Worm (Caenorhabditis elegans): ENCODE data around the gene fipr-4.
A peak's percentile ranks its signal among the peaks of the same experiment; 100 is the strongest.

The fipr-4 gene

ce11 chrV:10252682-10253081 lies 24.4 kb upstream of the fipr-4 start:
- TF ChIP-seq elt-4 (tag; optimal IDR thresholded peaks at IDR 0.05) (no peak), hlh-6 (tag; optimal IDR thresholded peaks at IDR 0.05) (no peak), hlh-8 (tag; optimal IDR thresholded peaks at IDR 0.05) (no peak), nhr-232 (tag; optimal IDR thresholded peaks at IDR 0.05) (no peak), pha-2 (tag; optimal IDR thresholded peaks at IDR 0.05) (no peak)

ce11 chrV:10249515-10249914 lies 21.3 kb upstream of the fipr-4 start:
- TF ChIP-seq ceh-34 (tag; optimal IDR thresholded peaks at IDR 0.05): no peak
- no peak for TF ChIP-seq lim-6 (tag; optimal IDR thresholded peaks at IDR 0.05)
- TF ChIP-seq ceh-22 (tag; optimal IDR thresholded peaks at IDR 0.05): no peak
- TF ChIP-seq unc-55 (GFP tag; optimal IDR thresholded peaks at IDR 0.05): no peak

ce11 chrV:10248255-10248979 lies 20.2 kb upstream of the fipr-4 start, which contains the start of gene akt-1:
Gene akt-1 (plus strand): TSS chrV:10248905.
- TF ChIP-seq nhr-232 (tag; optimal IDR thresholded peaks at IDR 0.05) (no peak), ceh-9 (tag; optimal IDR thresholded peaks at IDR 0.05) (no peak), pha-4 (tag; optimal IDR thresholded peaks at IDR 0.05) (no peak), ceh-34 (tag; optimal IDR thresholded peaks at IDR 0.05) (no peak), ceh-19 (GFP tag; optimal IDR thresholded peaks at IDR 0.05) (no peak), gmeb-2 (tag; optimal IDR thresholded peaks at IDR 0.05) (no peak)

ce11 chrV:10247673-10248239 lies 19.5 kb upstream of the fipr-4 start:
- TF ChIP-seq hlh-15 (tag; optimal IDR thresholded peaks at IDR 0.05): no peak
- TF ChIP-seq ets-4 (tag; optimal IDR thresholded peaks at IDR 0.05): no peak
- TF ChIP-seq pha-4 (tag; optimal IDR thresholded peaks at IDR 0.05): no peak
- no peak for TF ChIP-seq sox-2 (GFP tag; IDR thresholded peaks at IDR 0.05)
- TF ChIP-seq ceh-48 (tag; optimal IDR thresholded peaks at IDR 0.05): no peak
- TF ChIP-seq elt-4 (tag; optimal IDR thresholded peaks at IDR 0.05): no peak
- no peak for TF ChIP-seq odd-2 (tag; optimal IDR thresholded peaks at IDR 0.05)
- no peak for TF ChIP-seq ceh-45 (GFP tag; IDR thresholded peaks at IDR 0.05)
- no peak for TF ChIP-seq eyg-1 (tag; optimal IDR thresholded peaks at IDR 0.05)
- no peak for TF ChIP-seq lin-11 (tag; optimal IDR thresholded peaks at IDR 0.05)
- no peak for TF ChIP-seq che-1 (tag; optimal IDR thresholded peaks at IDR 0.05)
- TF ChIP-seq K02D7.2 (tag; optimal IDR thresholded peaks at IDR 0.05): no peak
- no peak for TF ChIP-seq ref-2 (tag; optimal IDR thresholded peaks at IDR 0.05)

ce11 chrV:10246967-10247366 lies 18.7 kb upstream of the fipr-4 start:
- no peak for TF ChIP-seq fkh-6 (tag; optimal IDR thresholded peaks at IDR 0.05)
- no peak for TF ChIP-seq K09A11.1 (tag; optimal IDR thresholded peaks at IDR 0.05; ENCODE audit: insufficient read depth)

- TF ChIP-seq unc-42 (tag; optimal IDR thresholded peaks at IDR 0.05): peak; percentile 17
- TF ChIP-seq nhr-232 (tag; optimal IDR thresholded peaks at IDR 0.05): no peak
- TF ChIP-seq pqm-1 (tag; optimal IDR thresholded peaks at IDR 0.05): no peak
- peak; percentile 2 for TF ChIP-seq hlh-30 (tag; optimal IDR thresholded peaks at IDR 0.05; ENCODE audit: insufficient read depth)
These were observed 18.2 kb upstream of the fipr-4 start for ce11 chrV:10246443-10246885.

ce11 chrV:10245615-10246014 lies 17.4 kb upstream of the fipr-4 start:
- TF ChIP-seq fkh-6 (tag; optimal IDR thresholded peaks at IDR 0.05) (no peak), rnt-1 (tag; optimal IDR thresholded peaks at IDR 0.05) (no peak), pha-4 (tag; optimal IDR thresholded peaks at IDR 0.05) (no peak), ceh-18 (tag; optimal IDR thresholded peaks at IDR 0.05) (no peak), ahr-1 (tag; optimal IDR thresholded peaks at IDR 0.05) (no peak), ceh-14 (tag; optimal IDR thresholded peaks at IDR 0.05) (no peak), K09A11.1 (tag; optimal IDR thresholded peaks at IDR 0.05; ENCODE audit: insufficient read depth) (no peak), ceh-22 (tag; optimal IDR thresholded peaks at IDR 0.05) (no peak), elt-2 (tag; optimal IDR thresholded peaks at IDR 0.05) (no peak), ama-1 (optimal IDR thresholded peaks at IDR 0.05) (no peak)
